Worm (Caenorhabditis elegans): ENCODE measurements around the gene F17C11.12.

DNA sequence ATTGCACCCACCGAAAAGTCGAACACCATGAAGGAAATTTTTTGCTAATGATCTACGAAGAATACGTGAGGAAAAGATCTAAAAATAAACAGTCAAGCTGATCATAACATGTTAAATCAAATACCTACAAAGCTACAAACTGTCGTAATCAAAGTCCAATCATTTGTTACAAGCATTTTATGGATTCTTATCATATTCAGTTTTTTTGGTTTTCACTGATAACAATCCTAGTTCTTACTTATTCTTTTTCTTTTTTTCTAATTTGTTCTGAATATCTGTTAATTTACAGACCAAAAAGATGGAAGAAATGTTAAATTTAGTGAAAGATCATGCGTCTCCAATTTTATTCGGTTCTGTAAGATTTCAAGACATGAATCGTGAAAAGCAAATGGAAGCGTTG is 18.1 kb upstream of the F17C11.12 start, which contains the start of gene F17C11.6:
- TF ChIP-seq nhr-6 (tag; optimal IDR thresholded peaks at IDR 0.05) (no peak), nhr-11 (tag; optimal IDR thresholded peaks at IDR 0.05) (no peak), ceh-28 (tag; optimal IDR thresholded peaks at IDR 0.05) (no peak), nhr-76 (tag; optimal IDR thresholded peaks at IDR 0.05) (no peak), F44E2.7 (GFP tag; IDR thresholded peaks at IDR 0.05) (no peak), lin-15B (tag; optimal IDR thresholded peaks at IDR 0.05) (no peak), aly-2 (tag; optimal IDR thresholded peaks at IDR 0.05) (no peak)

Measured in whole organism, L4 larva.